Worm (Caenorhabditis elegans) whole organism, midembryonic: ENCODE results near the gene K07F5.17.

Experiments used
- T22C8.4 ChIP-seq: fragments of 200-800 bp; sonication (Bioruptor generic); IDR thresholded peaks from 2 replicates; pipeline ENCODE4 v1.3.6; 2022; ENCODE audit warnings: missing genetic modification characterization, missing compliant biosample characterization
- cog-1 ChIP-seq: sonication (generic microtip); optimal IDR thresholded peaks from 2 replicates; lab custom pipeline; 2016; ENCODE audit warnings: missing genetic modification characterization, missing compliant biosample characterization
- klf-2 ChIP-seq: fragments of 200-800 bp; sonication (Bioruptor generic); conservative IDR thresholded peaks from 2 replicates; pipeline ENCODE4 v1.3.6; 2022; ENCODE audit warnings: missing genetic modification reagents, missing genetic modification characterization, missing compliant biosample characterization
- ref-1 ChIP-seq: fragments of 200-800 bp; sonication (Bioruptor generic); conservative IDR thresholded peaks from 2 replicates; pipeline ENCODE4 v1.3.6; 2022; ENCODE audit warnings: missing genetic modification reagents, missing genetic modification characterization, missing compliant biosample characterization

ce11 chrIV:9795250-9795649 is 46.9 kb upstream of the K07F5.17 start:
- TF ChIP-seq ref-1: no peak
- TF ChIP-seq cog-1: no peak
- TF ChIP-seq klf-2 (GFP tag; lab: Robert Waterston, UW): no peak
- TF ChIP-seq T22C8.4: no peak
